Fruit fly (Drosophila melanogaster): ENCODE results near the gene CG8679.

CG8679 gene

dm6 chr2L:21218240-21218911 lies at the start of gene CG8679 (continued):
- peak; percentile 90 for TF ChIP-seq pzg (GFP tag; optimal IDR thresholded peaks at IDR 0.05)
- no peak for TF ChIP-seq CG15073 (GFP tag; optimal IDR thresholded peaks at IDR 0.05)
- TF ChIP-seq CG17361 (GFP tag; IDR thresholded peaks at IDR 0.05) = no peak
- peak; percentile 98 for TF ChIP-seq chinmo (GFP tag; IDR thresholded peaks at IDR 0.05; ENCODE audit: partially characterized antibody)
- TF ChIP-seq NK7.1 (GFP tag; optimal IDR thresholded peaks at IDR 0.05) = no peak
- TF ChIP-seq CG11398 (GFP tag; optimal IDR thresholded peaks at IDR 0.05) = peak; percentile 31
- TF ChIP-seq hkb (optimal IDR thresholded peaks at IDR 0.05) = no peak
- peak; percentile 21; the same call in 1 of the 2 replicates for TF ChIP-seq hkb (GFP tag; IDR thresholded peaks at IDR 0.05)
- peak; percentile 31 for TF ChIP-seq CG15601 (tag; optimal IDR thresholded peaks at IDR 0.05)
- TF ChIP-seq B-H2 (GFP tag; optimal IDR thresholded peaks at IDR 0.05) = peak; percentile 31
- peak; percentile 97 for TF ChIP-seq E2f2 (GFP tag; IDR thresholded peaks at IDR 0.05)
- TF ChIP-seq Med (GFP tag) = peak; percentile 42
- no peak for TF ChIP-seq usp (GFP tag; optimal IDR thresholded peaks at IDR 0.05)
- TF ChIP-seq CG34422 (GFP tag; IDR thresholded peaks at IDR 0.05) = no peak
- TF ChIP-seq Nf-YB (GFP tag; optimal IDR thresholded peaks at IDR 0.05) = no peak
- no peak for TF ChIP-seq btn (GFP tag; optimal IDR thresholded peaks at IDR 0.05)
- no peak for TF ChIP-seq Xrp1 (GFP tag; IDR thresholded peaks at IDR 0.05)
- TF ChIP-seq CG10147 (GFP tag; optimal IDR thresholded peaks at IDR 0.05) = no peak
- TF ChIP-seq HLH3B (GFP tag; IDR thresholded peaks at IDR 0.05) = no peak
- no peak for TF ChIP-seq fd96Cb (tag; optimal IDR thresholded peaks at IDR 0.05)
- TF ChIP-seq kay (GFP tag; optimal IDR thresholded peaks at IDR 0.05) = no peak
- TF ChIP-seq grau (tag; optimal IDR thresholded peaks at IDR 0.05) = no peak
- TF ChIP-seq gfzf (GFP tag; optimal IDR thresholded peaks at IDR 0.05) = peak; percentile 80
- TF ChIP-seq nmo (GFP tag; optimal IDR thresholded peaks at IDR 0.05) = peak; percentile 17
- TF ChIP-seq mam (GFP tag; optimal IDR thresholded peaks at IDR 0.05) = no peak
- no peak for TF ChIP-seq bcd (GFP tag; optimal IDR thresholded peaks at IDR 0.05)
- TF ChIP-seq Six4 (GFP tag; optimal IDR thresholded peaks at IDR 0.05) = no peak
- TF ChIP-seq Ets97D (GFP tag; optimal IDR thresholded peaks at IDR 0.05) = peak; percentile 37
- TF ChIP-seq Meics (GFP tag; optimal IDR thresholded peaks at IDR 0.05) = no peak
- no peak for TF ChIP-seq Asciz (GFP tag; optimal IDR thresholded peaks at IDR 0.05)
- peak; percentile 27 for TF ChIP-seq Fer1 (GFP tag; optimal IDR thresholded peaks at IDR 0.05)
- no peak for TF ChIP-seq Dek (tag; optimal IDR thresholded peaks at IDR 0.05)
- TF ChIP-seq CG17186 (GFP tag; optimal IDR thresholded peaks at IDR 0.05) = peak; percentile 67
- no peak for TF ChIP-seq fru (optimal IDR thresholded peaks at IDR 0.05)
- no peak for TF ChIP-seq CG13775 (GFP tag; optimal IDR thresholded peaks at IDR 0.05)
- no peak for TF ChIP-seq Hmr (GFP tag; optimal IDR thresholded peaks at IDR 0.05)
- 0 out of 2 replicates have a peak, but pooled peaks have one; percentile 42 for TF ChIP-seq CG17328 (GFP tag; IDR thresholded peaks at IDR 0.05)
- TF ChIP-seq D19B (GFP tag; optimal IDR thresholded peaks at IDR 0.05) = no peak
- TF ChIP-seq CG8281 (tag; optimal IDR thresholded peaks at IDR 0.05) = no peak
- 0 out of 2 replicates have a peak, but pooled peaks have one; percentile 26 for TF ChIP-seq chm (GFP tag; IDR thresholded peaks at IDR 0.05)
- TF ChIP-seq CG17912 (GFP tag; optimal IDR thresholded peaks at IDR 0.05) = no peak
- TF ChIP-seq CG12219 (GFP tag; optimal IDR thresholded peaks at IDR 0.05) = peak; percentile 32
- TF ChIP-seq CG10321 (GFP tag; IDR thresholded peaks at IDR 0.05) = no peak
- peak; percentile 34 for TF ChIP-seq Nf-YC (tag; optimal IDR thresholded peaks at IDR 0.05)
- no peak for TF ChIP-seq CG18011 (GFP tag; optimal IDR thresholded peaks at IDR 0.05)
- no peak for TF ChIP-seq E2f1 (GFP tag; IDR thresholded peaks at IDR 0.05)
- peak; percentile 56 for TF ChIP-seq CG3847 (GFP tag; IDR thresholded peaks at IDR 0.05)
- no peak for TF ChIP-seq ro (GFP tag; IDR thresholded peaks at IDR 0.05)
- TF ChIP-seq Sry-δ (GFP tag; optimal IDR thresholded peaks at IDR 0.05) = peak; percentile 73
- peak; percentile 20 for TF ChIP-seq nom (GFP tag; optimal IDR thresholded peaks at IDR 0.05)
- TF ChIP-seq bbx (GFP tag; IDR thresholded peaks at IDR 0.05; ENCODE audit: partially characterized antibody) = peak; percentile 29; the same call in 1 of the 2 replicates

Measured in whole organism, embryonic.